Fruit fly (Drosophila melanogaster): Measurements from ENCODE around the gene CG7706.

DNA sequence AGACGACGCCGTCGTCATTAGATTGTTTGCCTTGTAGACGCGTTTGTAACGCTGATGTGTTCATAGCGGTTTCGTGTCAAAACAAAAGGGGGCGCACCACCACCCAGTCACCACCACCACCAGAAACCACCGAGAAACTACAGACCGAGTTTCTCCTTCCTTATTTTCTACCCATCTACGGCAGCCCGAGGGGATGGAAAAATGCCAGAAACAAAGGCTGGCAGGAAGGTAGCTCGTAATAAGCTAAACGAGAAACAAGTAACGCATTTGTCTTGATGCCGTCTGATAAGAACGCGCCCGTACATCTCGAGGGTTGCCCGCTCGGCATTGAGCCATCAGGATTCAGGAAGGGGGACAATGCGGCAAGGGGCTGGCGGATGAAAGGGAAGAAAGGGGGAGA is 29.9 kb downstream of the CG7706 start:
- no peak for TF ChIP-seq EcR (GFP tag; optimal IDR thresholded peaks at IDR 0.05)
- TF ChIP-seq psq (optimal IDR thresholded peaks at IDR 0.05) = no peak
- no peak for TF ChIP-seq usp (GFP tag; optimal IDR thresholded peaks at IDR 0.05)
- no peak for TF ChIP-seq pan (optimal IDR thresholded peaks at IDR 0.05)
- no peak for TF ChIP-seq CG8478 (optimal IDR thresholded peaks at IDR 0.05)
- TF ChIP-seq Dll (optimal IDR thresholded peaks at IDR 0.05) = no peak
